Worm (Caenorhabditis elegans): ENCODE results near the gene srw-11.
A peak's percentile ranks its signal among the peaks of the same experiment; 100 is the strongest.
"Not testable (repeated sequence)": the region's sequence is repeated elsewhere in the genome, so short reads cannot be mapped to it uniquely, and the experiment has no call there.

Gene srw-11

ce11 chrV:15253529-15253928, 13.4 kb upstream of the srw-11 start, which contains the start of gene srbc-75:
Gene srbc-75, plus strand, starts transcription at chrV:15253829.
- TF ChIP-seq set-16 (GFP tag; IDR thresholded peaks at IDR 0.05) (no peak), attf-4 (tag; optimal IDR thresholded peaks at IDR 0.05) (no peak), lin-1 (GFP tag; IDR thresholded peaks at IDR 0.05) (no peak), daf-16 (GFP tag; optimal IDR thresholded peaks at IDR 0.05) (no peak), daf-16 (tag; optimal IDR thresholded peaks at IDR 0.05) (no peak), sdz-12 (GFP tag; optimal IDR thresholded peaks at IDR 0.05) (no peak), snpc-4 (tag; optimal IDR thresholded peaks at IDR 0.05) (no peak), aha-1 (tag) (peak; percentile 54), lin-13 (GFP tag; optimal IDR thresholded peaks at IDR 0.05) (no peak)

DNA sequence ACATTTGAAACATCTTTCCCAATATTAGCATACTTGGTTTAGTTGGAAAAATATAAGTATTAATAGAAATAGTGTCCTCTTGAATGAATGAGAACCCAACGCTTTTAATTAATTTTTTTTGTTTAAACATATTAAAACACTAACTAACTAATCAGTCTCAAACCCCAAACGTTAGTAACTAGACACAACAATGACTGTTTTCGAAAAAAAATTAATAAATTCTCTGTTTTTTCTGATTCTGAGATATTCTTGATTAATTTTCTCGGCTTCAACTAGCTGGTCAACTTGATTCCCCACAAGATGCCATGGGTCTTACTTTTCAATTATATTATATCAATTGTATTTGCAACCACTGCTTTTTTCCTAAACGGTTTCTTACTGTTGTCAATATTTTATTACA, 12.0 kb upstream of the srw-11 start, which contains the start of gene srbc-76:
TSS of gene srbc-76 (plus strand) at position 301 of the 400 bp plus-strand sequence.
- TF ChIP-seq mep-1 (tag; optimal IDR thresholded peaks at IDR 0.05) (no peak), sdz-12 (GFP tag; optimal IDR thresholded peaks at IDR 0.05) (no peak), nhr-102 (tag; optimal IDR thresholded peaks at IDR 0.05) (no peak), F37D6.2 (tag; optimal IDR thresholded peaks at IDR 0.05) (no peak), duxl-1 (tag; optimal IDR thresholded peaks at IDR 0.05; ENCODE audit: poor library complexity) (no peak), fkh-10 (GFP tag; optimal IDR thresholded peaks at IDR 0.05) (no peak), tag-97 (GFP tag; IDR thresholded peaks at IDR 0.05) (no peak), hlh-30 (tag; optimal IDR thresholded peaks at IDR 0.05; ENCODE audit: insufficient read depth) (no peak), nhr-25 (tag; optimal IDR thresholded peaks at IDR 0.05; ENCODE audit: borderline replicate concordance, insufficient read depth) (no peak), ceh-20 (GFP tag; IDR thresholded peaks at IDR 0.05) (no peak), nhr-6 (tag; optimal IDR thresholded peaks at IDR 0.05) (no peak), nhr-11 (tag; optimal IDR thresholded peaks at IDR 0.05) (no peak), F26F4.8 (GFP tag; conservative IDR thresholded peaks at IDR 0.05) (no peak)

DNA sequence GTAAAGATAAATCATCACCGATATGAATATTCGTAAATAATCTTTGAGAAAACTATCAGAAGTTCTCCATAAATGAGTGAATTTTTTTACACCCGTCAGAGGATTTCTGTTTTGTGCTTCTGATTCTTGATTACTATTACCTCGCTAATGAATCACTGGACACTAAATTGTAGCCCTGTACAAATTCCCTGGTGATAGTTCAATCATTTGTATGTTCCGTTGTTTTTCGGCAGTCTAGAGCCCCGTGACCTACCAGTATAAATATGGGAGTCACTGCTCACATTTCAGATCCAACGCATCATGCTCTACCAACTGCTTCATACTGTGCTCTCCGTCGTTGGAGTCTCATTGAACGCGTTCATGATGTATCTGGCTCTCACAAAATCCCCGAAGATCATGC, 10.2 kb upstream of the srw-11 start, which contains the start of gene srd-28:
TSS of gene srd-28 (plus strand) at position 301 of the 400 bp plus-strand sequence.
- not testable (repeated sequence) for TF ChIP-seq saeg-2 (GFP tag; IDR thresholded peaks at IDR 0.05); ceh-32 (tag; optimal IDR thresholded peaks at IDR 0.05; ENCODE audit: poor library complexity); jun-1 (tag; optimal IDR thresholded peaks at IDR 0.05)

DNA sequence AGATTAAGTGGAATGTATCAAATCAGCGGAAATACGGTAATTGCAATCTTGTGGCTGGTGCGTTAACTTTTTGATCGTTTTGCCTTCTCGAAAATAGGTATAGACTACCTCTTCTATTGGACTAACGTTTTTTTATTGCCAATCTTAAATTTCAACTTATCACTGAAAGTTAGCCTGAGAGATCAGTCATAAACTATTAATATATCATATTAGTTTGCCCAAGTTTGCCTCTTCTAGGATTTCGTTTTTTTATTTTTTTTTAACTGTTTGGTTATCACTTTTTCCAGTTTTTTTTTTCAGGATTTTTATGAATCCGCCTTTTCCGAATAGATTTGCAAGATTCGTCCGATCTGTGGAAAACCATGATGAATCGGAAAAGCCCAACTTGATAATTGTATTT, 4.3 kb upstream of the srw-11 start, which contains the start of gene kin-30:
TSS of gene kin-30 (plus strand) at position 301 of the 400 bp plus-strand sequence.
- TF ChIP-seq nhr-42 (GFP tag; IDR thresholded peaks at IDR 0.05) = no peak
- TF ChIP-seq php-3 (GFP tag; IDR thresholded peaks at IDR 0.05) = no peak
- TF ChIP-seq ceh-82 (tag; optimal IDR thresholded peaks at IDR 0.05) = no peak
- no peak for TF ChIP-seq dpl-1 (GFP tag; optimal IDR thresholded peaks at IDR 0.05)
- no peak for TF ChIP-seq fos-1 (tag; optimal IDR thresholded peaks at IDR 0.05)
- no peak for TF ChIP-seq unc-62 (GFP tag; optimal IDR thresholded peaks at IDR 0.05 in 1 of 2)
- TF ChIP-seq unc-62 (tag; optimal IDR thresholded peaks at IDR 0.05) = no peak
- no peak for TF ChIP-seq cey-2 (tag; optimal IDR thresholded peaks at IDR 0.05; ENCODE audit: borderline replicate concordance, insufficient read depth)
- no peak for TF ChIP-seq set-16 (GFP tag; IDR thresholded peaks at IDR 0.05)
- no peak for TF ChIP-seq madf-9 (GFP tag; conservative IDR thresholded peaks at IDR 0.05)
- TF ChIP-seq zip-11 (GFP tag; IDR thresholded peaks at IDR 0.05) = no peak
- no peak for TF ChIP-seq ama-1 (optimal IDR thresholded peaks at IDR 0.05)
- TF ChIP-seq F26F4.8 (GFP tag; conservative IDR thresholded peaks at IDR 0.05) = no peak

DNA sequence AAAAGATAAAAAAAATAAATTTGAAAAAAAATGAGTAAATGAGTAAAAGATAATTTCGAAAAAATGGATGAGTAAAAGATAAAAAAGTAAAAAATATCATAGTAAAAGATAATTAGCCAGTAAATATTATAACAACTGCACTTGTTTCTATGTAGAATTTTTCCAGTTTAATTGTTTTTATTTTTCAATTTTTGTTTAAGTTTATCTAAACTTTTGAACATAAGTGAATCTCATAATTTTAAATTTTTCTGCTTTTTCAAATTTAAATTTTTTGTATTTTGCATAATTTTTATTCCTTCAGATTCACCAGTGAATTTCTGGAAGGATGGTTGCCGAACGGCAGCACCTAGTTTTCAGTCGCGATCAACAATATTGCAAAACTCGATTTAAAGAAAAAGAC, 1.1 kb upstream of the srw-11 start, which contains the start of gene chil-12:
TSS of gene chil-12 (plus strand) at position 301 of the 400 bp plus-strand sequence.
- TF ChIP-seq nhr-10 (tag; optimal IDR thresholded peaks at IDR 0.05) (no peak), Y75B8A.6 (GFP tag; IDR thresholded peaks at IDR 0.05) (no peak), ctbp-1 (GFP tag; IDR thresholded peaks at IDR 0.05) (no peak)

Measured in whole organism, L4 larva.